Fruit fly (Drosophila melanogaster) whole organism, embryonic: Measurements from ENCODE around the gene CG14331.
A peak's percentile ranks its signal among the peaks of the same experiment; 100 is the strongest.

Experiments
- Adf1 ChIP-seq: fragments of 200-800 bp; sonication (Bioruptor generic); IDR thresholded peaks from 2 replicates; pipeline ENCODE4 v1.3.6; 2022; ENCODE audit warnings: missing biosample characterization, missing genetic modification characterization
- CG11398 ChIP-seq: fragments of 200-800 bp; sonication (Bioruptor generic); optimal IDR thresholded peaks from 2 replicates; lab custom pipeline; 2016; ENCODE audit warnings: missing biosample characterization, missing genetic modification characterization
- CG11456 ChIP-seq: fragments of 200-800 bp; sonication (Bioruptor generic); IDR thresholded peaks from 3 replicates; pipeline ENCODE4 v1.3.6; 2022; ENCODE audit warnings: missing biosample characterization, missing genetic modification characterization
- CG11560 ChIP-seq: fragments of 200-800 bp; sonication (Bioruptor generic); IDR thresholded peaks from 3 replicates; pipeline ENCODE4 v1.3.6; 2022; ENCODE audit warnings: missing biosample characterization, missing genetic modification characterization
- CG11696 ChIP-seq: fragments of 200-800 bp; sonication (Bioruptor generic); IDR thresholded peaks from 2 replicates; pipeline ENCODE4 v1.3.6; 2022; ENCODE audit warnings: missing biosample characterization, missing genetic modification characterization
- CG12219 ChIP-seq: fragments of 200-800 bp; sonication (Bioruptor generic); optimal IDR thresholded peaks from 3 replicates; lab custom pipeline; 2018; ENCODE audit warnings: missing biosample characterization, mild to moderate bottlenecking, missing genetic modification characterization
- CG12299 ChIP-seq: fragments of 200-800 bp; sonication (Bioruptor generic); optimal IDR thresholded peaks from 2 replicates; lab custom pipeline; 2018; ENCODE audit warnings: missing biosample characterization, mild to moderate bottlenecking, missing genetic modification characterization
- CG13123 ChIP-seq: fragments of 200-800 bp; sonication (Bioruptor generic); optimal IDR thresholded peaks from 2 replicates; lab custom pipeline; 2016; ENCODE audit warnings: missing biosample characterization, missing genetic modification characterization
- CG13424 ChIP-seq: fragments of 200-800 bp; sonication (Bioruptor generic); optimal IDR thresholded peaks from 2 replicates; lab custom pipeline; 2019; ENCODE audit warnings: missing biosample characterization, mild to moderate bottlenecking, missing genetic modification characterization, moderate library complexity
- CG13894 ChIP-seq: fragments of 200-800 bp; sonication (Bioruptor generic); optimal IDR thresholded peaks from 3 replicates; lab custom pipeline; 2018; ENCODE audit warnings: missing biosample characterization, mild to moderate bottlenecking, missing genetic modification characterization, moderate library complexity
- CG14860 ChIP-seq: fragments of 200-800 bp; sonication (Bioruptor generic); IDR thresholded peaks from 3 replicates; pipeline ENCODE4 v1.3.6; 2022; ENCODE audit warnings: missing biosample characterization, missing genetic modification characterization; ENCODE audit not compliant: partially characterized antibody
- CG15011 ChIP-seq: fragments of 200-800 bp; sonication (Bioruptor generic); optimal IDR thresholded peaks from 3 replicates; lab custom pipeline; 2018; ENCODE audit warnings: missing biosample characterization, mild to moderate bottlenecking, missing genetic modification characterization
- CG15514 ChIP-seq: fragments of 200-800 bp; sonication (Bioruptor generic); optimal IDR thresholded peaks from 3 replicates; lab custom pipeline; 2017; ENCODE audit warnings: missing biosample characterization, missing genetic modification characterization, mild to moderate bottlenecking, moderate library complexity, missing genetic modification reagents
- CG1647 ChIP-seq: fragments of 200-800 bp; sonication (Bioruptor generic); optimal IDR thresholded peaks from 3 replicates; lab custom pipeline; 2016; ENCODE audit warnings: missing biosample characterization, missing genetic modification characterization
- CG18619 ChIP-seq: fragments of 200-800 bp; sonication (Bioruptor generic); optimal IDR thresholded peaks from 3 replicates; lab custom pipeline; 2017; ENCODE audit warnings: missing biosample characterization, mild to moderate bottlenecking, missing genetic modification characterization
- CG18764 ChIP-seq: fragments of 200-800 bp; sonication (Bioruptor generic); optimal IDR thresholded peaks from 3 replicates; lab custom pipeline; 2016; ENCODE audit warnings: missing biosample characterization, missing genetic modification characterization
- CG2116 ChIP-seq: fragments of 200-800 bp; sonication (Bioruptor generic); optimal IDR thresholded peaks from 3 replicates; lab custom pipeline; 2018; ENCODE audit warnings: missing biosample characterization, mild to moderate bottlenecking, missing genetic modification characterization
- CG2120 ChIP-seq: fragments of 200-800 bp; sonication (Bioruptor generic); optimal IDR thresholded peaks from 3 replicates; lab custom pipeline; 2016; ENCODE audit warnings: missing biosample characterization, missing genetic modification characterization
- CG30020 ChIP-seq: fragments of 200-800 bp; optimal IDR thresholded peaks from 2 replicates; lab custom pipeline; 2019; ENCODE audit warnings: missing biosample characterization, mild to moderate bottlenecking, missing genetic modification characterization, moderate library complexity
- CG34376 ChIP-seq: fragments of 200-800 bp; sonication (Bioruptor generic); optimal IDR thresholded peaks from 2 replicates; lab custom pipeline; 2018; ENCODE audit warnings: missing biosample characterization, mild to moderate bottlenecking, missing genetic modification characterization
- CG42726 ChIP-seq: fragments of 200-800 bp; sonication (Bioruptor generic); IDR thresholded peaks from 2 replicates; pipeline ENCODE4 v1.3.6; 2022; ENCODE audit warnings: missing biosample characterization, missing genetic modification characterization; ENCODE audit not compliant: partially characterized antibody
- CG4730 ChIP-seq: fragments of 200-800 bp; sonication (Bioruptor generic); IDR thresholded peaks from 2 replicates; pipeline ENCODE4 v1.3.6; 2022; ENCODE audit warnings: missing biosample characterization, missing genetic modification characterization
- CG4854 ChIP-seq: fragments of 200-800 bp; sonication (Bioruptor generic); optimal IDR thresholded peaks from 2 replicates; lab custom pipeline; 2016; ENCODE audit warnings: missing biosample characterization, missing genetic modification characterization, inconsistent platforms
- CG6175 ChIP-seq: fragments of 200-800 bp; sonication (Bioruptor generic); IDR thresholded peaks from 3 replicates; pipeline ENCODE4 v1.3.6; 2022; ENCODE audit warnings: missing biosample characterization, missing genetic modification characterization
- CG6791 ChIP-seq: fragments of 200-800 bp; sonication (Bioruptor generic); IDR thresholded peaks from 3 replicates; pipeline ENCODE4 v1.3.6; 2022; ENCODE audit warnings: missing biosample characterization, missing genetic modification characterization; ENCODE audit not compliant: partially characterized antibody
- CHES-1-like ChIP-seq: fragments of 200-800 bp; sonication (Bioruptor generic); optimal IDR thresholded peaks from 2 replicates; lab custom pipeline; 2016; ENCODE audit warnings: missing biosample characterization, missing genetic modification characterization
- Dip2 ChIP-seq: fragments of 200-800 bp; sonication (Bioruptor generic); IDR thresholded peaks from 2 replicates; pipeline ENCODE4 v1.3.6; 2022; ENCODE audit warnings: missing biosample characterization, missing genetic modification characterization
- Fer3 ChIP-seq: fragments of 200-800 bp; sonication (Bioruptor generic); optimal IDR thresholded peaks from 2 replicates; lab custom pipeline; 2018; ENCODE audit warnings: missing biosample characterization, mild to moderate bottlenecking, missing genetic modification characterization, moderate library complexity
- H15 ChIP-seq: fragments of 200-800 bp; sonication (Bioruptor generic); IDR thresholded peaks from 3 replicates; pipeline ENCODE4 v1.3.6; 2022; ENCODE audit warnings: missing biosample characterization, missing genetic modification characterization
- Hand ChIP-seq: fragments of 200-800 bp; sonication (Bioruptor generic); optimal IDR thresholded peaks from 2 replicates; lab custom pipeline; 2017; ENCODE audit warnings: mild to moderate bottlenecking, missing biosample characterization, missing genetic modification reagents, missing genetic modification characterization
- Nf-YB ChIP-seq: fragments of 200-800 bp; sonication (Bioruptor generic); optimal IDR thresholded peaks from 3 replicates; lab custom pipeline; 2019; ENCODE audit warnings: missing biosample characterization, mild to moderate bottlenecking, missing genetic modification characterization, moderate library complexity
- Ptx1 ChIP-seq: fragments of 200-800 bp; sonication (Bioruptor generic); IDR thresholded peaks from 2 replicates; pipeline ENCODE4 v1.3.6; 2022; ENCODE audit warnings: missing biosample characterization, missing genetic modification characterization
- Spps ChIP-seq: fragments of 200-800 bp; sonication (Bioruptor generic); optimal IDR thresholded peaks from 2 replicates; lab custom pipeline; 2018; ENCODE audit warnings: missing biosample characterization, mild to moderate bottlenecking, missing genetic modification characterization
- TFAM ChIP-seq: fragments of 200-800 bp; sonication (Bioruptor generic); optimal IDR thresholded peaks from 2 replicates; lab custom pipeline; 2017; ENCODE audit warnings: missing biosample characterization, missing genetic modification characterization, inconsistent platforms
- Taf1 ChIP-seq: fragments of 200-800 bp; sonication (Bioruptor generic); IDR thresholded peaks from 2 replicates; pipeline ENCODE4 v1.3.6; 2022; ENCODE audit warnings: missing biosample characterization, missing genetic modification characterization
- chinmo ChIP-seq: fragments of 200-800 bp; sonication (Bioruptor generic); IDR thresholded peaks from 4 replicates; pipeline ENCODE4 v1.3.6; 2022; ENCODE audit warnings: missing biosample characterization, missing genetic modification characterization; ENCODE audit not compliant: partially characterized antibody
- corto ChIP-seq: fragments of 200-800 bp; sonication (Bioruptor generic); optimal IDR thresholded peaks from 2 replicates; lab custom pipeline; 2016; ENCODE audit warnings: missing biosample characterization, mild to moderate bottlenecking, missing genetic modification characterization, moderate library complexity
- fd96Cb ChIP-seq: fragments of 200-800 bp; sonication (Bioruptor generic); optimal IDR thresholded peaks from 2 replicates; lab custom pipeline; 2018; ENCODE audit warnings: missing biosample characterization, mild to moderate bottlenecking, missing genetic modification characterization, moderate library complexity
- gcm2 ChIP-seq: fragments of 200-800 bp; sonication (Bioruptor generic); optimal IDR thresholded peaks from 2 replicates; lab custom pipeline; 2016; ENCODE audit warnings: missing biosample characterization, missing genetic modification characterization
- grau ChIP-seq: fragments of 200-800 bp; optimal IDR thresholded peaks from 3 replicates; lab custom pipeline; 2019; ENCODE audit warnings: missing biosample characterization, mild to moderate bottlenecking, missing genetic modification characterization, moderate library complexity
- klu ChIP-seq: fragments of 200-800 bp; sonication (Bioruptor generic); IDR thresholded peaks from 2 replicates; pipeline ENCODE4 v1.3.6; 2022; ENCODE audit warnings: missing biosample characterization, missing genetic modification characterization
- maf-S ChIP-seq: fragments of 200-800 bp; sonication (Bioruptor generic); optimal IDR thresholded peaks from 2 replicates; lab custom pipeline; 2016; ENCODE audit warnings: missing biosample characterization, missing genetic modification characterization
- nau ChIP-seq: fragments of 200-800 bp; sonication (Bioruptor generic); optimal IDR thresholded peaks from 3 replicates; lab custom pipeline; 2017; ENCODE audit warnings: missing biosample characterization, mild to moderate bottlenecking, missing genetic modification characterization, missing genetic modification reagents
- otp ChIP-seq: fragments of 200-800 bp; sonication (Bioruptor generic); IDR thresholded peaks from 3 replicates; pipeline ENCODE4, ENCODE4 v1.3.6; 2022; ENCODE audit warnings: missing biosample characterization, missing genetic modification characterization
- pnt ChIP-seq: fragments of 200-800 bp; sonication (Bioruptor generic); optimal IDR thresholded peaks from 3 replicates; lab custom pipeline; 2016; ENCODE audit warnings: missing biosample characterization, missing genetic modification characterization
- prd ChIP-seq, 3 experiments: fragments of >200 bp in 2 of 3; fragments of 200-800 bp in 1 of 3; sonication (Bioruptor generic) in 1 of 3; optimal IDR thresholded peaks in 2 of 3; IDR thresholded peaks in 1 of 3; 2 replicates in 2 of 3; 3 replicates in 1 of 3; pipeline versions ENCODE4 v1.3.6 to Lab custom; 2017 to 2022; ENCODE audit warnings: missing biosample characterization in 1 of 3, missing genetic modification characterization in 1 of 3
- sim ChIP-seq: fragments of 200-800 bp; sonication (Bioruptor generic); IDR thresholded peaks from 2 replicates; pipeline ENCODE4 v1.3.6; 2022; ENCODE audit warnings: missing biosample characterization, missing genetic modification characterization
- tgo ChIP-seq: fragments of 200-800 bp; sonication (Bioruptor generic); IDR thresholded peaks from 3 replicates; pipeline ENCODE4 v1.3.6; 2022; ENCODE audit warnings: missing biosample characterization, missing genetic modification characterization
- zen ChIP-seq: fragments of 200-800 bp; sonication (Bioruptor generic); optimal IDR thresholded peaks from 3 replicates; lab custom pipeline; 2018; ENCODE audit warnings: missing biosample characterization, mild to moderate bottlenecking, missing genetic modification characterization, moderate library complexity

The CG14331 gene

DNA sequence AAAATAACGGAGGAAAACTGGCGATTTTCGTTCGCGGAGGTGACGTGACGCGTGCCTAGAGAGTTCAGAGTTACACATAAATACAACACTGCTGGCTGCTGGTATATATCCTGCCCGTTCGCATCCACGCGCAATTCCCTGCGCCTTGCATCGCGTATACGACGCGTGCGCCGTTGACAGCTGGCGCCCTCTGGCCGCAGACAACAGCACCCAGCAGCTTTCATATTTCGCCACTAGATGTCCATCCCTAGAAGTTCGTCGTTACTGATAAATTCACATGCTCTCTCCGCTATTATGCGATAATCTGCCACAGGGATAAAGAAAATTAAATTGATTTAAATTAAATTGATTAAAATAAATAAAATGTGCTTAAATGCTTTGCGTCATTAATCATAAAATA lies 38.1 kb downstream of the CG14331 start, which contains the start of gene Sur-8 (continued):
- TF ChIP-seq CG13424 (tag; lab: Kevin White, UChicago) (peak; percentile 0), CG6791 (0 out of 3 replicates have a peak, but pooled peaks have one; percentile 29), Spps (tag; lab: Kevin White, UChicago) (no peak), CG2116 (GFP tag; lab: Kevin White, UChicago) (peak; percentile 54), Ptx1 (GFP tag; lab: Robert Waterston, UW) (peak; percentile 81), CHES-1-like (GFP tag; lab: Kevin White, UChicago) (peak; percentile 52), Dip2 (no peak), nau (GFP tag; lab: Kevin White, UChicago) (peak; percentile 30), H15 (peak; percentile 74), zen (tag; lab: Kevin White, UChicago) (peak; percentile 53), klu (no peak), gcm2 (GFP tag; lab: Kevin White, UChicago) (no peak), CG12219 (GFP tag; lab: Kevin White, UChicago) (peak; percentile 43), Hand (no peak), CG15514 (peak; percentile 75), TFAM (GFP tag; lab: Kevin White, UChicago) (no peak), tgo (peak; percentile 67; the same call in 2 of the 3 replicates), CG11456 (peak; percentile 96), CG18764 (GFP tag; lab: Kevin White, UChicago) (peak; percentile 27), CG6175 (GFP tag; lab: Robert Waterston, UW) (peak; percentile 51; the same call in 2 of the 3 replicates), Taf1 (GFP tag; lab: Robert Waterston, UW) (0 out of 2 replicates have a peak, but pooled peaks have one; percentile 27), CG30020 (tag; lab: Kevin White, UChicago) (no peak), pnt (GFP tag; lab: Kevin White, UChicago) (peak; percentile 65), otp (GFP tag; lab: Robert Waterston, UW) (peak; percentile 75; the same call in 2 of the 3 replicates), Fer3 (tag; lab: Kevin White, UChicago) (peak; percentile 49), CG14860 (GFP tag; lab: Robert Waterston, UW) (no peak), Adf1 (peak; percentile 39), CG18619 (peak; percentile 55), prd (optimal IDR thresholded peaks at IDR 0.05; lab: Kevin White, UChicago) (no peak), prd (GFP tag; IDR thresholded peaks at IDR 0.05; lab: Robert Waterston, UW) (peak; percentile 75), CG2120 (GFP tag; lab: Kevin White, UChicago) (peak; percentile 64), fd96Cb (tag; lab: Kevin White, UChicago) (peak; percentile 1), CG4730 (peak; percentile 71), CG15011 (GFP tag; lab: Kevin White, UChicago) (no peak), CG13894 (tag; lab: Kevin White, UChicago) (peak; percentile 23), CG12299 (tag; lab: Kevin White, UChicago) (no peak), CG4854 (GFP tag; lab: Kevin White, UChicago) (peak; percentile 36), maf-S (GFP tag; lab: Kevin White, UChicago) (peak; percentile 39), CG42726 (GFP tag; lab: Robert Waterston, UW) (peak; percentile 53; the same call in 1 of the 2 replicates), chinmo (GFP tag; lab: Robert Waterston, UW) (0 out of 4 replicates have a peak, but pooled peaks have one; percentile 26), corto (GFP tag; lab: Kevin White, UChicago) (no peak), CG13123 (peak; percentile 38), grau (peak; percentile 63), sim (GFP tag; lab: Robert Waterston, UW) (0 out of 2 replicates have a peak, but pooled peaks have one; percentile 31), CG34376 (GFP tag; lab: Kevin White, UChicago) (peak; percentile 39), CG11398 (GFP tag; lab: Kevin White, UChicago) (peak; percentile 34), CG11560 (0 out of 3 replicates have a peak, but pooled peaks have one; percentile 39), CG11696 (GFP tag; lab: Robert Waterston, UW) (peak; percentile 44; the same call in 1 of the 2 replicates), Nf-YB (GFP tag; lab: Kevin White, UChicago) (no peak), CG1647 (peak; percentile 55)
